Fruit fly (Drosophila melanogaster) whole organism, prepupa: ENCODE results near the gene Shal.

ENCODE experiments used
- CG3032 ChIP-seq: fragments of 200-800 bp; optimal IDR thresholded peaks from 2 replicates; lab custom pipeline; 2019; ENCODE audit warnings: missing biosample characterization, mild to moderate bottlenecking, missing genetic modification characterization, moderate library complexity
- CG31627 ChIP-seq: fragments of 200-800 bp; sonication (Bioruptor generic); optimal IDR thresholded peaks from 3 replicates; lab custom pipeline; 2016; ENCODE audit warnings: missing biosample characterization, missing genetic modification characterization
- CG32006 ChIP-seq: fragments of 200-800 bp; sonication (Bioruptor generic); optimal IDR thresholded peaks from 3 replicates; lab custom pipeline; 2017; ENCODE audit warnings: missing biosample characterization, mild to moderate bottlenecking, missing genetic modification characterization
- CG6808 ChIP-seq: fragments of 200-800 bp; sonication (Bioruptor generic); optimal IDR thresholded peaks from 3 replicates; lab custom pipeline; 2017; ENCODE audit warnings: missing biosample characterization, missing genetic modification characterization, mild to moderate bottlenecking, moderate library complexity, missing genetic modification reagents
- CG6854 ChIP-seq: fragments of 200-800 bp; sonication (Bioruptor generic); optimal IDR thresholded peaks from 2 replicates; lab custom pipeline; 2017; ENCODE audit warnings: missing biosample characterization, mild to moderate bottlenecking, missing genetic modification characterization
- Eip75B ChIP-seq: fragments of 200-800 bp; sonication (Bioruptor generic); optimal IDR thresholded peaks from 3 replicates; lab custom pipeline; 2016; ENCODE audit warnings: missing biosample characterization, missing genetic modification characterization
- cyc ChIP-seq: fragments of 200-800 bp; sonication (Bioruptor generic); optimal IDR thresholded peaks from 3 replicates; lab custom pipeline; 2016; ENCODE audit warnings: missing biosample characterization, missing genetic modification characterization
- esn ChIP-seq: fragments of 200-800 bp; sonication (Bioruptor generic); optimal IDR thresholded peaks from 2 replicates; lab custom pipeline; 2016; ENCODE audit warnings: missing biosample characterization, mild to moderate bottlenecking, missing genetic modification characterization, moderate library complexity

- no peak for TF ChIP-seq CG6808
- no peak for TF ChIP-seq CG6854
- no peak for TF ChIP-seq Eip75B
- no peak for TF ChIP-seq cyc (GFP tag; lab: Kevin White, UChicago)
- no peak for TF ChIP-seq CG32006 (GFP tag; lab: Kevin White, UChicago)
- TF ChIP-seq CG3032 (tag; lab: Kevin White, UChicago), result no peak
- no peak for TF ChIP-seq CG31627 (GFP tag; lab: Kevin White, UChicago)
- no peak for TF ChIP-seq esn (GFP tag; lab: Kevin White, UChicago)
Observed at dm6 chr3L:19569407-19569806, 15.0 kb downstream of the Shal start.
